Worm (Caenorhabditis elegans): ENCODE data around the gene phat-4.

DNA sequence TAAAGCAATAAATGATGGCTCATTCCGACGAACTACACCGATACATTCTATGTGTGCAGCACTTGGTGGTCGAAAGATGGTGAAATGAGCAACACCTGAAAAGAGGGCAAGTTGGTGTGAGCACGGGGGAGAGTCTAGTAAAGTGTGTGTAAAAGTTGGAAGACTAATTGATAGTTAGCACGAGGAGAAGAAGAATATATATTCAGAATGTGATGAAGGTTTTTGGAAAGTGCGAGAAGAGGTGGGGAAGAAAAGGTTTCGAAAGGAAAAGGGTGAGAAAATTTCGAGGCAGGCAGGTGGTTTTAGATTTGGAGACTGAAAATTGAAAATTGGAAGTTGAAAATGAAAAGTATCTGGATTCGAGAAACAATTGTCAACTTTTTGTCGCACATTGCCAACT, 22.5 kb downstream of the phat-4 start, which contains the start of gene Y45G5AM.6:
- TF ChIP-seq zag-1 (tag; optimal IDR thresholded peaks at IDR 0.05) (no peak), nhr-84 (tag; optimal IDR thresholded peaks at IDR 0.05) (no peak), lin-39 (tag; optimal IDR thresholded peaks at IDR 0.05) (no peak), fkh-4 (tag; optimal IDR thresholded peaks at IDR 0.05; ENCODE audit: borderline replicate concordance) (no peak), sox-4 (tag; optimal IDR thresholded peaks at IDR 0.05) (no peak), snpc-4 (tag; optimal IDR thresholded peaks at IDR 0.05) (no peak), jun-1 (tag; optimal IDR thresholded peaks at IDR 0.05) (no peak)
